Fruit fly (Drosophila melanogaster) whole organism: ENCODE measurements around the gene Sodq.

Experiments used
- Dll ChIP-seq: fragments of >200 bp; optimal IDR thresholded peaks from 2 replicates; lab custom pipeline; 2017
- EcR ChIP-seq, 2 experiments: fragments of >200 bp; optimal IDR thresholded peaks; 2 replicates each; lab custom pipeline; 2017; ENCODE audit warnings: missing biosample characterization in 2 of 2, missing genetic modification characterization in 2 of 2, missing genetic modification reagents in 2 of 2
- pan ChIP-seq: fragments of >200 bp; optimal IDR thresholded peaks from 2 replicates; lab custom pipeline; 2017
- psq ChIP-seq: fragments of >200 bp; optimal IDR thresholded peaks from 2 replicates; lab custom pipeline; 2017

- no peak for TF ChIP-seq EcR (GFP tag; optimal IDR thresholded peaks at IDR 0.05; lab: Kevin White, UChicago)
- no peak for TF ChIP-seq psq (lab: Kevin White, UChicago)
- TF ChIP-seq Dll (lab: Kevin White, UChicago) = no peak
- no peak for TF ChIP-seq pan
These were observed 14.4 kb upstream of the Sodq start, which contains the start of gene Tsp96F for dm6 chr3R:25880971-25881809.
